Worm (Caenorhabditis elegans): ENCODE data around the gene lin-33.

DNA sequence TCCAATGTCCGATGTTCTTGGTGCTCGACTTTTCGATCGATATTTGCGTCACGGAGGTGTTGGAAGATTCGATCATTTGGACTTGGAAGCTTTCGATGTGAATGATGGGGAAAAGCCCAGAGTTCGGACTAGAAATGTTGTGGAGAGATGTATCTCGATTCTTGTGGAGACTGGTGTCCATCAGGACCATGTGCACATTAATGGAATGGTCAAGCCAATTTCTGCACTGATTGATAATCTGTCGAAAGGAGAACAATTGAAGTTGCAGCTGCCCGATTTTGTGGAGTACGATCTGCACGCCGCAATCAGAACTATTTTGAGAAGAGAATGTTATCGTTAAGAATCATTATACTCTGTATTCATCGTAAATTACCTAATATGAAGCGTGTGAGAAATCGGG lies 6.7 kb downstream of the lin-33 start:
- TF ChIP-seq blmp-1 (tag; optimal IDR thresholded peaks at IDR 0.05) (no peak), zip-8 (tag; optimal IDR thresholded peaks at IDR 0.05) (no peak), nhr-12 (tag; optimal IDR thresholded peaks at IDR 0.05) (no peak), nhr-76 (tag; optimal IDR thresholded peaks at IDR 0.05) (no peak), nhr-28 (tag; optimal IDR thresholded peaks at IDR 0.05) (no peak)

Measured in whole organism, mixed stage, embryonic.